Worm (Caenorhabditis elegans) whole organism, L1 larva: Measurements from ENCODE around the gene F54H12.10.

Experiments
- aha-1 ChIP-seq: fragments of 150-350 bp; optimal IDR thresholded peaks from 2 replicates; lab custom pipeline; 2014; ENCODE audit warnings: missing biosample characterization, missing genetic modification characterization
- alr-1 ChIP-seq: fragments of 200-800 bp; sonication (Bioruptor generic); optimal IDR thresholded peaks from 2 replicates; lab custom pipeline; 2018; ENCODE audit warnings: borderline replicate concordance, mild to moderate bottlenecking, missing genetic modification characterization, missing compliant biosample characterization
- ama-1 ChIP-seq: fragments of 150-350 bp; optimal IDR thresholded peaks from 2 replicates; lab custom pipeline; 2014
- blmp-1 ChIP-seq: fragments of 150-350 bp; optimal IDR thresholded peaks from 2 replicates; lab custom pipeline; 2014; ENCODE audit warnings: missing biosample characterization, missing genetic modification characterization
- ceh-8 ChIP-seq: fragments of 200-800 bp; sonication (Bioruptor generic); optimal IDR thresholded peaks from 2 replicates; lab custom pipeline; 2018; ENCODE audit warnings: mild to moderate bottlenecking, missing genetic modification characterization, moderate library complexity, missing compliant biosample characterization
- ceh-82 ChIP-seq, 3 experiments: fragments of 150-350 bp in 1 of 3; sonication (generic microtip) in 2 of 3; optimal IDR thresholded peaks; 2 replicates each; lab custom pipeline; 2014 to 2017; ENCODE audit warnings: missing biosample characterization in 3 of 3, missing genetic modification characterization in 3 of 3
- dpl-1 ChIP-seq, 3 experiments: fragments of 150-350 bp in 2 of 3; sonication (generic microtip) in 1 of 3; optimal IDR thresholded peaks; 2 replicates each; lab custom pipeline; 2014 to 2017; ENCODE audit warnings: missing biosample characterization in 3 of 3, missing genetic modification characterization in 3 of 3, missing genetic modification reagents in 3 of 3
- egl-13 ChIP-seq: sonication (generic microtip); optimal IDR thresholded peaks from 2 replicates; lab custom pipeline; 2016; ENCODE audit warnings: missing genotype, missing genetic modification reagents, missing genetic modification characterization, missing compliant biosample characterization
- egl-27 ChIP-seq, 2 experiments: fragments of 150-350 bp in 1 of 2; sonication (generic microtip); optimal IDR thresholded peaks; 3 replicates each; lab custom pipeline; 2017 to 2018; ENCODE audit warnings: missing biosample characterization in 2 of 2, missing genetic modification characterization in 2 of 2, missing genetic modification reagents in 2 of 2
- elt-2 ChIP-seq: sonication (generic microtip); optimal IDR thresholded peaks from 2 replicates; lab custom pipeline; 2016; ENCODE audit warnings: missing genetic modification characterization, mild to moderate bottlenecking, inconsistent platforms, missing compliant biosample characterization, missing genetic modification reagents
- elt-3 ChIP-seq, 6 experiments: fragments of 150-350 bp in 1 of 6; sonication (generic microtip); optimal IDR thresholded peaks; 2 replicates each; lab custom pipeline; 2017 to 2018; ENCODE audit warnings: missing biosample characterization in 6 of 6, missing genetic modification characterization in 6 of 6, inconsistent platforms in 1 of 6
- ets-5 ChIP-seq: fragments of 200-800 bp; sonication (Bioruptor generic); IDR thresholded peaks from 2 replicates; pipeline ENCODE4 v1.3.6; 2022; ENCODE audit warnings: missing genetic modification characterization, missing compliant biosample characterization
- grh-1 ChIP-seq: fragments of 200-800 bp; sonication (Bioruptor generic); IDR thresholded peaks from 2 replicates; pipeline ENCODE4 v1.3.6; 2022; ENCODE audit warnings: missing genetic modification reagents, missing genetic modification characterization, missing compliant biosample characterization
- hlh-17 ChIP-seq: fragments of 200-800 bp; sonication (Bioruptor generic); optimal IDR thresholded peaks from 2 replicates; lab custom pipeline; 2018; ENCODE audit warnings: missing genetic modification characterization, mild to moderate bottlenecking, missing compliant biosample characterization, moderate library complexity, borderline replicate concordance
- irx-1 ChIP-seq: sonication (generic microtip); optimal IDR thresholded peaks from 2 replicates; lab custom pipeline; 2016; ENCODE audit warnings: missing genetic modification characterization, missing compliant biosample characterization
- isw-1 ChIP-seq: fragments of 200-800 bp; sonication (Bioruptor generic); IDR thresholded peaks from 2 replicates; pipeline ENCODE4 v1.3.6; 2022; ENCODE audit warnings: missing genetic modification characterization, missing compliant biosample characterization
- jun-1 ChIP-seq: fragments of 150-350 bp; optimal IDR thresholded peaks from 2 replicates; lab custom pipeline; 2014; ENCODE audit warnings: missing biosample characterization, missing genetic modification reagents, missing genetic modification characterization
- lin-13 ChIP-seq: fragments of 150-350 bp; optimal IDR thresholded peaks from 2 replicates; lab custom pipeline; 2014; ENCODE audit warnings: missing biosample characterization, missing genetic modification reagents, missing genetic modification characterization
- lin-14 ChIP-seq: fragments of 200-800 bp; sonication (Bioruptor generic); optimal IDR thresholded peaks from 2 replicates; lab custom pipeline; 2018; ENCODE audit warnings: mild to moderate bottlenecking, missing genetic modification characterization, moderate library complexity, missing compliant biosample characterization
- lin-15B ChIP-seq: fragments of 150-350 bp; sonication (generic microtip); optimal IDR thresholded peaks from 3 replicates; lab custom pipeline; 2014; ENCODE audit warnings: missing biosample characterization, missing genetic modification characterization
- lin-35 ChIP-seq, 2 experiments: fragments of 150-350 bp; optimal IDR thresholded peaks; 2 replicates each; lab custom pipeline; 2014; ENCODE audit warnings: missing biosample characterization in 2 of 2, missing genetic modification characterization in 2 of 2, missing genetic modification reagents in 2 of 2
- lir-3 ChIP-seq: sonication (generic microtip); optimal IDR thresholded peaks from 2 replicates; lab custom pipeline; 2016; ENCODE audit warnings: mild to moderate bottlenecking, missing genetic modification characterization, moderate library complexity, missing compliant biosample characterization; ENCODE audit not compliant: poor library complexity
- lsy-2 ChIP-seq, 2 experiments: fragments of 150-350 bp; optimal IDR thresholded peaks; 2 replicates each; lab custom pipeline; 2014; ENCODE audit warnings: missing biosample characterization in 2 of 2, missing genetic modification characterization in 2 of 2
- mdl-1 ChIP-seq, 2 experiments: fragments of 150-350 bp; optimal IDR thresholded peaks; 2 replicates each; lab custom pipeline; 2014 to 2017; ENCODE audit warnings: missing biosample characterization in 2 of 2, missing genetic modification characterization in 2 of 2, inconsistent platforms in 1 of 2
- mef-2 ChIP-seq: fragments of 150-350 bp; optimal IDR thresholded peaks from 2 replicates; lab custom pipeline; 2014; ENCODE audit warnings: missing biosample characterization, missing genetic modification characterization
- nhr-11 ChIP-seq: fragments of 150-350 bp; optimal IDR thresholded peaks from 2 replicates; lab custom pipeline; 2014; ENCODE audit warnings: missing biosample characterization, missing genetic modification characterization
- nhr-12 ChIP-seq: sonication (generic microtip); optimal IDR thresholded peaks from 2 replicates; lab custom pipeline; 2017; ENCODE audit warnings: missing biosample characterization, missing genetic modification characterization
- nhr-20 ChIP-seq: sonication (generic microtip); optimal IDR thresholded peaks from 2 replicates; lab custom pipeline; 2016; ENCODE audit warnings: mild to moderate bottlenecking, missing genetic modification characterization, missing compliant biosample characterization
- nhr-28 ChIP-seq: fragments of 150-350 bp; optimal IDR thresholded peaks from 2 replicates; lab custom pipeline; 2014; ENCODE audit warnings: missing biosample characterization, missing genetic modification characterization
- nhr-47 ChIP-seq: sonication (generic microtip); optimal IDR thresholded peaks from 2 replicates; lab custom pipeline; 2016; ENCODE audit warnings: mild to moderate bottlenecking, missing genetic modification characterization, moderate library complexity, missing compliant biosample characterization
- nhr-71 ChIP-seq: sonication (generic microtip); optimal IDR thresholded peaks from 2 replicates; lab custom pipeline; 2016; ENCODE audit warnings: mild to moderate bottlenecking, missing genetic modification characterization, moderate library complexity, missing compliant biosample characterization
- nhr-76 ChIP-seq: sonication (generic microtip); optimal IDR thresholded peaks from 2 replicates; lab custom pipeline; 2017; ENCODE audit warnings: missing biosample characterization, missing genetic modification characterization
- nhr-77 ChIP-seq: fragments of 150-350 bp; optimal IDR thresholded peaks from 2 replicates; lab custom pipeline; 2014; ENCODE audit warnings: missing biosample characterization, missing genetic modification characterization
- nhr-84 ChIP-seq: sonication (generic microtip); optimal IDR thresholded peaks from 2 replicates; lab custom pipeline; 2017; ENCODE audit warnings: missing biosample characterization, missing genetic modification characterization
- pag-3 ChIP-seq: sonication (generic microtip); optimal IDR thresholded peaks from 2 replicates; lab custom pipeline; 2017; ENCODE audit warnings: missing genetic modification characterization, mild to moderate bottlenecking, missing compliant biosample characterization, antibody characterized with exemption, borderline replicate concordance; ENCODE audit not compliant: insufficient read depth
- rnt-1 ChIP-seq: sonication (generic microtip); optimal IDR thresholded peaks from 2 replicates; lab custom pipeline; 2016; ENCODE audit warnings: mild to moderate bottlenecking, missing genetic modification characterization, moderate library complexity, missing compliant biosample characterization
- snpc-4 ChIP-seq: fragments of 150-350 bp; optimal IDR thresholded peaks from 2 replicates; lab custom pipeline; 2014; ENCODE audit warnings: missing biosample characterization, missing genetic modification characterization
- snu-23 ChIP-seq: sonication (generic microtip); optimal IDR thresholded peaks from 2 replicates; lab custom pipeline; 2016; ENCODE audit warnings: missing genetic modification characterization, missing compliant biosample characterization
- sptf-1 ChIP-seq: fragments of 150-350 bp; optimal IDR thresholded peaks from 2 replicates; lab custom pipeline; 2014; ENCODE audit warnings: missing biosample characterization, missing genetic modification characterization
- sup-37 ChIP-seq: fragments of 200-800 bp; sonication (Bioruptor generic); optimal IDR thresholded peaks from 2 replicates; lab custom pipeline; 2018; ENCODE audit warnings: mild to moderate bottlenecking, missing genetic modification characterization, missing compliant biosample characterization
- swsn-7 ChIP-seq: sonication (generic microtip); optimal IDR thresholded peaks from 2 replicates; lab custom pipeline; 2016; ENCODE audit warnings: missing genetic modification characterization, missing compliant biosample characterization
- tbx-2 ChIP-seq: sonication (generic microtip); optimal IDR thresholded peaks from 2 replicates; lab custom pipeline; 2016; ENCODE audit warnings: missing genetic modification characterization, missing compliant biosample characterization
- unc-30 ChIP-seq: sonication (generic microtip); optimal IDR thresholded peaks from 2 replicates; lab custom pipeline; 2017; ENCODE audit warnings: missing biosample characterization, missing genetic modification characterization
- unc-62 ChIP-seq: fragments of 150-350 bp; optimal IDR thresholded peaks from 2 replicates; lab custom pipeline; 2014; ENCODE audit warnings: missing biosample characterization, missing genetic modification reagents, missing genetic modification characterization
- unc-86 ChIP-seq: sonication (generic microtip); optimal IDR thresholded peaks from 2 replicates; lab custom pipeline; 2016; ENCODE audit warnings: missing genetic modification characterization, missing compliant biosample characterization
- vab-15 ChIP-seq: sonication (generic microtip); optimal IDR thresholded peaks from 2 replicates; lab custom pipeline; 2017; ENCODE audit warnings: missing genotype, mild to moderate bottlenecking, missing genetic modification characterization, missing compliant biosample characterization
- zag-1 ChIP-seq: fragments of 150-350 bp; optimal IDR thresholded peaks from 2 replicates; lab custom pipeline; 2014; ENCODE audit warnings: missing biosample characterization, missing genetic modification characterization
- zip-4 ChIP-seq: fragments of 200-800 bp; sonication (Bioruptor generic); optimal IDR thresholded peaks from 2 replicates; lab custom pipeline; 2018; ENCODE audit warnings: mild to moderate bottlenecking, missing genetic modification characterization, moderate library complexity, missing compliant biosample characterization
- ztf-11 ChIP-seq, 2 experiments: sonication (generic microtip); optimal IDR thresholded peaks; 2 replicates each; lab custom pipeline; 2016 to 2017; ENCODE audit warnings: missing genetic modification characterization in 2 of 2, missing biosample characterization in 1 of 2, missing compliant biosample characterization in 1 of 2
- ztf-4 ChIP-seq: fragments of 150-350 bp; optimal IDR thresholded peaks from 2 replicates; lab custom pipeline; 2014; ENCODE audit warnings: missing biosample characterization, missing genetic modification characterization

F54H12.10 gene

DNA sequence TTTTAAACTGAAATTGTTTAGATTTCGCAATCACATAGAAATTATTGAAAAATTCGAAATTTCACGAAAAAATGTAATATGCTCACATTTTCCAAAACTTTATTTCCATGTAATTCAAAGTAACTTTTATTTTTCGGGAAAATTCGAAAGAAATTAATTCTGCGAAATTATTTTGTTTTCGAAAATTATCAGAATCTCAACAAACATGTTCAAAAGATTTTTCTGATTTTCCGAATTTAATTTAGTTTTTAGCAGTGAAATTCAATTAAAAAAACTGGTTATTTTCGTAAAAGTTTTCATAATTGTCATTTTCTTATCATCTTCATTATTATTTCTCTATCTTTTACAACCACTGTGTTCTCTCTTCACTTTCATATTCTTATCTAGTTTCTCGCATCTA is 25.5 kb downstream of the F54H12.10 start, which contains the start of gene ran-2:
ran-2 (plus strand) TSS at position 301 of the 400 bp plus-strand sequence.
- TF ChIP-seq unc-86 (tag; lab: Kevin White, UChicago), result no peak
- TF ChIP-seq lin-35 (GFP tag; optimal IDR thresholded peaks at IDR 0.05; lab: Kevin White, UChicago), result peak in 1 of 2 experiments; percentile 11

ce11 chrIII:7928549-7929129 is 30.1 kb downstream of the F54H12.10 start, which contains the start of the genes C29E4.13 and npp-15:
Gene C29E4.13, minus strand, starts transcription at chrIII:7928717.
Gene npp-15, plus strand, starts transcription at chrIII:7929043.
- TF ChIP-seq mef-2 (tag; lab: Kevin White, UChicago), result no peak
- TF ChIP-seq snu-23, result peak; percentile 63
- no peak for TF ChIP-seq ama-1
- TF ChIP-seq nhr-12 (tag; lab: Kevin White, UChicago), result no peak
- TF ChIP-seq zip-4 (GFP tag; lab: Kevin White, UChicago), result no peak
- no peak for TF ChIP-seq ets-5 (GFP tag; lab: Robert Waterston, UW)
- no peak for TF ChIP-seq nhr-28 (tag; lab: Kevin White, UChicago)
- no peak for TF ChIP-seq aha-1 (tag; lab: Kevin White, UChicago)
- TF ChIP-seq alr-1, result no peak
- TF ChIP-seq elt-2 (tag; lab: Kevin White, UChicago), result no peak
- no peak for TF ChIP-seq lir-3
- TF ChIP-seq unc-30 (tag; lab: Kevin White, UChicago), result no peak
- TF ChIP-seq rnt-1, result peak; percentile 64
- TF ChIP-seq sup-37, result no peak
- TF ChIP-seq blmp-1 (tag; lab: Kevin White, UChicago), result peak; percentile 33
- no peak for TF ChIP-seq nhr-47 (tag; lab: Kevin White, UChicago)
- no peak for TF ChIP-seq vab-15 (tag; lab: Kevin White, UChicago)
- TF ChIP-seq egl-27 (tag; optimal IDR thresholded peaks at IDR 0.05; lab: Kevin White, UChicago), result no peak
- TF ChIP-seq mdl-1 (tag; optimal IDR thresholded peaks at IDR 0.05; lab: Kevin White, UChicago), result peak in 1 of 2 experiments; percentile 17
- peak; percentile 64 to 74 for TF ChIP-seq lsy-2 (tag; optimal IDR thresholded peaks at IDR 0.05; lab: Kevin White, UChicago)
- TF ChIP-seq dpl-1 (GFP tag; optimal IDR thresholded peaks at IDR 0.05; lab: Kevin White, UChicago), result peak; percentile 56 to 87 (median 83)
- no peak for TF ChIP-seq ceh-8 (GFP tag; lab: Kevin White, UChicago)
- TF ChIP-seq elt-3 (tag; optimal IDR thresholded peaks at IDR 0.05; lab: Kevin White, UChicago), result no peak
- no peak for TF ChIP-seq egl-13 (tag; lab: Kevin White, UChicago)
- no peak for TF ChIP-seq pag-3 (tag; lab: Kevin White, UChicago)
- TF ChIP-seq nhr-76 (tag; lab: Kevin White, UChicago), result no peak
- TF ChIP-seq sptf-1 (tag; lab: Kevin White, UChicago), result no peak
- TF ChIP-seq grh-1 (GFP tag; lab: Robert Waterston, UW), result no peak
- TF ChIP-seq lin-15B (tag; lab: Kevin White, UChicago), result peak; percentile 18
- peak; percentile 51 for TF ChIP-seq nhr-20
- TF ChIP-seq hlh-17 (GFP tag; lab: Kevin White, UChicago), result no peak
- no peak for TF ChIP-seq tbx-2 (tag; lab: Kevin White, UChicago)
- no peak for TF ChIP-seq ztf-4 (tag; lab: Kevin White, UChicago)
- peak in 1 of 3 experiments; percentile 35 for TF ChIP-seq ceh-82 (tag; optimal IDR thresholded peaks at IDR 0.05; lab: Kevin White, UChicago)
- TF ChIP-seq snpc-4 (tag; lab: Kevin White, UChicago), result no peak
- TF ChIP-seq nhr-77, result no peak
- TF ChIP-seq irx-1 (tag; lab: Kevin White, UChicago), result no peak
- peak; percentile 53 for TF ChIP-seq nhr-71 (tag; lab: Kevin White, UChicago)
- no peak for TF ChIP-seq lin-13 (GFP tag; lab: Kevin White, UChicago)
- no peak for TF ChIP-seq nhr-11 (tag; lab: Kevin White, UChicago)
- no peak for TF ChIP-seq unc-62
- no peak for TF ChIP-seq isw-1 (GFP tag; lab: Robert Waterston, UW)
- no peak for TF ChIP-seq jun-1
- TF ChIP-seq zag-1 (tag; lab: Kevin White, UChicago), result no peak
- no peak for TF ChIP-seq nhr-84 (tag; lab: Kevin White, UChicago)
- TF ChIP-seq swsn-7 (tag; lab: Kevin White, UChicago), result peak; percentile 34
- TF ChIP-seq lin-14 (GFP tag; lab: Kevin White, UChicago), result no peak
- no peak for TF ChIP-seq ztf-11 (tag; optimal IDR thresholded peaks at IDR 0.05; lab: Kevin White, UChicago)
